Fruit fly (Drosophila melanogaster): ENCODE results near the gene Cpr78Cc.

The Cpr78Cc gene

dm6 chr3L:21294202-21294601 is 6.2 kb upstream of the Cpr78Cc start, which contains the start of gene Cpr78Cb:
TSS of gene Cpr78Cb (plus strand) at chr3L:21294492.
- TF ChIP-seq CG32006 (GFP tag; optimal IDR thresholded peaks at IDR 0.05) (no peak), pdm3 (GFP tag; optimal IDR thresholded peaks at IDR 0.05) (no peak), Ets96B (tag; optimal IDR thresholded peaks at IDR 0.05) (no peak), Eip75B (GFP tag; optimal IDR thresholded peaks at IDR 0.05) (no peak), CG6163 (GFP tag; IDR thresholded peaks at IDR 0.05) (no peak), Eip78C (GFP tag) (no peak)

- TF ChIP-seq achi (GFP tag; optimal IDR thresholded peaks at IDR 0.05): no peak
- no peak for TF ChIP-seq CG8119 (GFP tag; IDR thresholded peaks at IDR 0.05)
- no peak for TF ChIP-seq Lpt (GFP tag; optimal IDR thresholded peaks at IDR 0.05)
- TF ChIP-seq Hr39 (GFP tag; optimal IDR thresholded peaks at IDR 0.05): no peak
- TF ChIP-seq CG16779 (tag; optimal IDR thresholded peaks at IDR 0.05): no peak
- TF ChIP-seq CG8632 (GFP tag; optimal IDR thresholded peaks at IDR 0.05): no peak
- TF ChIP-seq CG15336 (GFP tag; IDR thresholded peaks at IDR 0.05): no peak
- TF ChIP-seq CG32006 (GFP tag; optimal IDR thresholded peaks at IDR 0.05): no peak
- no peak for TF ChIP-seq fkh (GFP tag; optimal IDR thresholded peaks at IDR 0.05)
- no peak for TF ChIP-seq Ets96B (tag; optimal IDR thresholded peaks at IDR 0.05)
Measured at dm6 chr3L:21297703-21298102, 2.7 kb upstream of the Cpr78Cc start, which contains the start of gene Edg78E. TSS of gene Edg78E (minus strand) at chr3L:21297803.

dm6 chr3L:21298375-21298774 is 2.0 kb upstream of the Cpr78Cc start, which contains the start of gene CG43702:
TSS of gene CG43702 (plus strand) at chr3L:21298675.
- TF ChIP-seq CG6854 (GFP tag; optimal IDR thresholded peaks at IDR 0.05) (no peak), CG10669 (GFP tag; optimal IDR thresholded peaks at IDR 0.05) (no peak), Sox15 (GFP tag; optimal IDR thresholded peaks at IDR 0.05) (no peak), Sox14 (GFP tag; optimal IDR thresholded peaks at IDR 0.05) (no peak), CG8632 (GFP tag; optimal IDR thresholded peaks at IDR 0.05) (no peak), CG3032 (tag; optimal IDR thresholded peaks at IDR 0.05) (no peak), CG1621 (tag; optimal IDR thresholded peaks at IDR 0.05) (no peak), pdm3 (GFP tag; optimal IDR thresholded peaks at IDR 0.05) (no peak), CG31627 (GFP tag; optimal IDR thresholded peaks at IDR 0.05) (no peak), CG6163 (GFP tag; IDR thresholded peaks at IDR 0.05) (no peak), Blimp-1 (GFP tag; optimal IDR thresholded peaks at IDR 0.05) (no peak), acj6 (GFP tag; optimal IDR thresholded peaks at IDR 0.05) (no peak), OdsH (GFP tag; optimal IDR thresholded peaks at IDR 0.05) (no peak), Hr38 (GFP tag; optimal IDR thresholded peaks at IDR 0.05) (no peak), cyc (GFP tag; optimal IDR thresholded peaks at IDR 0.05) (no peak), Hr39 (GFP tag; optimal IDR thresholded peaks at IDR 0.05) (no peak), CG11762 (GFP tag; optimal IDR thresholded peaks at IDR 0.05; ENCODE audit: insufficient read depth) (no peak)

dm6 chr3L:21299203-21299602 is 1.2 kb upstream of the Cpr78Cc start:
- TF ChIP-seq salr (GFP tag; optimal IDR thresholded peaks at IDR 0.05) (no peak), CG3032 (tag; optimal IDR thresholded peaks at IDR 0.05) (no peak), CG32006 (GFP tag; optimal IDR thresholded peaks at IDR 0.05) (no peak), Hr38 (GFP tag; optimal IDR thresholded peaks at IDR 0.05) (no peak), CG6854 (GFP tag; optimal IDR thresholded peaks at IDR 0.05) (no peak), CG9139 (GFP tag; optimal IDR thresholded peaks at IDR 0.05) (no peak), CG6163 (GFP tag; IDR thresholded peaks at IDR 0.05) (no peak), topi (GFP tag; optimal IDR thresholded peaks at IDR 0.05) (no peak), dsx (GFP tag; optimal IDR thresholded peaks at IDR 0.05; ENCODE audit: poor library complexity, severe bottlenecking) (no peak), CG10669 (GFP tag; optimal IDR thresholded peaks at IDR 0.05) (no peak), CG8319 (GFP tag; optimal IDR thresholded peaks at IDR 0.05) (no peak), CG8119 (GFP tag; IDR thresholded peaks at IDR 0.05) (no peak), acj6 (GFP tag; optimal IDR thresholded peaks at IDR 0.05) (no peak), Lpt (GFP tag; optimal IDR thresholded peaks at IDR 0.05) (no peak), CG7368 (GFP tag; optimal IDR thresholded peaks at IDR 0.05) (no peak)
